Worm (Caenorhabditis elegans) whole organism, L2 larva: Measurements from ENCODE around the gene F13E9.9.

Experiments used
- C34F6.9 ChIP-seq: fragments of 150-350 bp; optimal IDR thresholded peaks from 2 replicates; lab custom pipeline; 2014; ENCODE audit warnings: missing biosample characterization, missing genetic modification characterization
- R02D3.7 ChIP-seq: fragments of 150-350 bp; optimal IDR thresholded peaks from 2 replicates; lab custom pipeline; 2014; ENCODE audit warnings: missing biosample characterization, missing genetic modification characterization
- Y55F3AM.14 ChIP-seq: fragments of 200-800 bp; sonication (Bioruptor generic); optimal IDR thresholded peaks from 2 replicates; lab custom pipeline; 2018; ENCODE audit warnings: mild to moderate bottlenecking, missing genetic modification characterization, missing compliant biosample characterization
- ama-1 ChIP-seq: fragments of 150-350 bp; optimal IDR thresholded peaks from 2 replicates; lab custom pipeline; 2018; ENCODE audit warnings: inconsistent platforms
- blmp-1 ChIP-seq: sonication (generic microtip); optimal IDR thresholded peaks from 2 replicates; lab custom pipeline; 2017; ENCODE audit warnings: missing genetic modification characterization, mild to moderate bottlenecking, missing compliant biosample characterization, antibody characterized with exemption, moderate library complexity; ENCODE audit not compliant: insufficient read depth
- ceh-16 ChIP-seq: fragments of 150-350 bp; optimal IDR thresholded peaks from 2 replicates; lab custom pipeline; 2014; ENCODE audit warnings: missing biosample characterization, missing genetic modification characterization
- ceh-82 ChIP-seq: fragments of 150-350 bp; optimal IDR thresholded peaks from 2 replicates; lab custom pipeline; 2014; ENCODE audit warnings: missing biosample characterization, missing genetic modification characterization
- dmd-4 ChIP-seq: sonication (generic microtip); optimal IDR thresholded peaks from 2 replicates; lab custom pipeline; 2017; ENCODE audit warnings: missing biosample characterization, missing genetic modification characterization
- egl-27 ChIP-seq: sonication (generic microtip); optimal IDR thresholded peaks from 3 replicates; lab custom pipeline; 2017; ENCODE audit warnings: missing biosample characterization, missing genetic modification reagents, missing genetic modification characterization
- elt-1 ChIP-seq: fragments of 150-350 bp; optimal IDR thresholded peaks from 2 replicates; lab custom pipeline; 2014; ENCODE audit warnings: missing biosample characterization, missing genetic modification characterization
- elt-3 ChIP-seq: sonication (generic microtip); optimal IDR thresholded peaks from 2 replicates; lab custom pipeline; 2017; ENCODE audit warnings: missing biosample characterization, missing genetic modification characterization
- fos-1 ChIP-seq: fragments of 150-350 bp; optimal IDR thresholded peaks from 2 replicates; lab custom pipeline; 2014; ENCODE audit warnings: missing biosample characterization, missing genetic modification characterization
- gmeb-1 ChIP-seq: fragments of 150-350 bp; optimal IDR thresholded peaks from 2 replicates; lab custom pipeline; 2014; ENCODE audit warnings: missing biosample characterization, missing genetic modification characterization
- lin-39 ChIP-seq: fragments of 150-350 bp; optimal IDR thresholded peaks from 2 replicates; lab custom pipeline; 2014; ENCODE audit warnings: missing biosample characterization, missing genetic modification reagents, missing genetic modification characterization
- lsy-2 ChIP-seq, 2 experiments: fragments of 150-350 bp in 1 of 2; sonication (generic microtip) in 1 of 2; optimal IDR thresholded peaks; 2 replicates each; lab custom pipeline; 2014 to 2017; ENCODE audit warnings: missing biosample characterization in 2 of 2, missing genetic modification characterization in 2 of 2
- mab-5 ChIP-seq: fragments of 150-350 bp; optimal IDR thresholded peaks from 2 replicates; lab custom pipeline; 2014; ENCODE audit warnings: missing biosample characterization, missing genetic modification characterization
- mbf-1 ChIP-seq: sonication (generic microtip); optimal IDR thresholded peaks from 2 replicates; lab custom pipeline; 2017; ENCODE audit warnings: missing biosample characterization, missing genetic modification characterization
- nhr-10 ChIP-seq: sonication (generic microtip); optimal IDR thresholded peaks from 2 replicates; lab custom pipeline; 2017; ENCODE audit warnings: missing biosample characterization, missing genetic modification characterization
- nhr-237 ChIP-seq: fragments of 150-350 bp; optimal IDR thresholded peaks from 2 replicates; lab custom pipeline; 2014; ENCODE audit warnings: missing biosample characterization, missing genetic modification characterization
- nhr-6 ChIP-seq: fragments of 150-350 bp; optimal IDR thresholded peaks from 2 replicates; lab custom pipeline; 2014; ENCODE audit warnings: missing biosample characterization, missing genetic modification characterization
- peb-1 ChIP-seq: fragments of 150-350 bp; optimal IDR thresholded peaks from 2 replicates; lab custom pipeline; 2014; ENCODE audit warnings: missing biosample characterization, missing genetic modification characterization
- skn-1 ChIP-seq: sonication (generic microtip); optimal IDR thresholded peaks from 2 replicates; lab custom pipeline; 2017; ENCODE audit warnings: missing biosample characterization, missing genetic modification characterization
- sma-3 ChIP-seq: sonication (generic microtip); optimal IDR thresholded peaks from 2 replicates; lab custom pipeline; 2016; ENCODE audit warnings: missing genetic modification reagents, missing genetic modification characterization, missing compliant biosample characterization
- sma-9 ChIP-seq, 2 experiments: fragments of 150-350 bp in 1 of 2; sonication (generic microtip) in 1 of 2; optimal IDR thresholded peaks; 2 replicates each; lab custom pipeline; 2014 to 2016; ENCODE audit warnings: missing genetic modification characterization in 2 of 2, mild to moderate bottlenecking in 1 of 2, missing biosample characterization in 1 of 2, missing compliant biosample characterization in 1 of 2, missing genetic modification reagents in 1 of 2, moderate library complexity in 1 of 2
- snpc-4 ChIP-seq: fragments of 150-350 bp; optimal IDR thresholded peaks from 2 replicates; lab custom pipeline; 2014; ENCODE audit warnings: missing biosample characterization, missing genetic modification characterization
- unc-39 ChIP-seq: fragments of 150-350 bp; optimal IDR thresholded peaks from 2 replicates; lab custom pipeline; 2014; ENCODE audit warnings: missing biosample characterization, missing genetic modification characterization
- unc-55 ChIP-seq: fragments of 150-350 bp; sonication (generic microtip); optimal IDR thresholded peaks from 3 replicates; lab custom pipeline; 2014; ENCODE audit warnings: missing biosample characterization, missing genetic modification reagents, missing genetic modification characterization
- zag-1 ChIP-seq: fragments of 150-350 bp; optimal IDR thresholded peaks from 2 replicates; lab custom pipeline; 2014; ENCODE audit warnings: missing biosample characterization, missing genetic modification characterization

Gene F13E9.9

ce11 chrIV:10879542-10879941 lies 19.4 kb downstream of the F13E9.9 start, which contains the start of gene sdz-13:
TSS of gene sdz-13 (minus strand) at chrIV:10879642.
- no peak for TF ChIP-seq sma-3 (GFP tag; lab: Kevin White, UChicago)
- no peak for TF ChIP-seq unc-39
- TF ChIP-seq dmd-4 (tag; lab: Kevin White, UChicago), result no peak
- TF ChIP-seq mbf-1 (tag; lab: Kevin White, UChicago), result no peak
- no peak for TF ChIP-seq R02D3.7 (tag; lab: Kevin White, UChicago)
- no peak for TF ChIP-seq skn-1
- no peak for TF ChIP-seq peb-1 (tag; lab: Kevin White, UChicago)
- no peak for TF ChIP-seq fos-1 (tag; lab: Kevin White, UChicago)
- no peak for TF ChIP-seq snpc-4
- no peak for TF ChIP-seq ama-1 (lab: Kevin White, UChicago)
- no peak for TF ChIP-seq elt-3 (tag; lab: Kevin White, UChicago)
- no peak for TF ChIP-seq gmeb-1 (tag; lab: Kevin White, UChicago)
- TF ChIP-seq ceh-82 (tag; lab: Kevin White, UChicago), result no peak
- no peak for TF ChIP-seq Y55F3AM.14 (GFP tag; lab: Kevin White, UChicago)
- no peak for TF ChIP-seq nhr-237 (tag; lab: Kevin White, UChicago)
- no peak for TF ChIP-seq blmp-1
- TF ChIP-seq zag-1, result no peak
- no peak for TF ChIP-seq nhr-6 (tag; lab: Kevin White, UChicago)
- TF ChIP-seq lsy-2 (tag; optimal IDR thresholded peaks at IDR 0.05; lab: Kevin White, UChicago), result no peak

- TF ChIP-seq dmd-4 (tag; lab: Kevin White, UChicago) (no peak), elt-1 (no peak), lin-39 (no peak), nhr-237 (tag; lab: Kevin White, UChicago) (no peak), sma-9 (GFP tag; optimal IDR thresholded peaks at IDR 0.05; lab: Kevin White, UChicago) (no peak), sma-9 (tag; optimal IDR thresholded peaks at IDR 0.05; lab: Kevin White, UChicago) (no peak), mbf-1 (tag; lab: Kevin White, UChicago) (no peak), skn-1 (no peak), ceh-16 (tag; lab: Kevin White, UChicago) (no peak), egl-27 (tag; lab: Kevin White, UChicago) (no peak)
These were observed 22.1 kb downstream of the F13E9.9 start, which contains the start of gene fipr-14 for ce11 chrIV:10876844-10877243. TSS of gene fipr-14 (plus strand) at chrIV:10877144.

DNA sequence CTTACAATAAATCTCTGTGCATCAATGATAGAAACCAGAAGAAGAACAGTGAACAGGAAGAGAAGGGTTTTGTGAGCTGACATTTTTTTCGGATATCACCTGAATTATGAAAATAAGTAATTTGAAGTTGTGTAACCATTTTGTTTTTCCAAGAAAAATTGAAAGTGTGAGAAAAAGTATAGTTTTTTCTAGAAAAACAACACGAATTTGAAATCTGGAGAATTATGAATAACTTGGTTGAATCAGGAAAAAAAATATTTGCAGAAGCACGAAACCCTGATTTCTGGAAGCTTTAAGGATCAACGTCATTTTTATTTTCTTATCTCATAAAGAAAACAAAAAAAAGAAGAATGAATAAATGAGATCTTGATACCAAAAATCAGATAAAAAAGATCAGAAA lies 24.5 kb downstream of the F13E9.9 start, which contains the start of gene F13E9.12:
TSS of gene F13E9.12 (minus strand) at position 101 of the 400 bp plus-strand sequence.
- TF ChIP-seq fos-1 (tag; lab: Kevin White, UChicago), result no peak
- TF ChIP-seq, all 48 proteins: peak for 0

- TF ChIP-seq ama-1 (lab: Kevin White, UChicago) (no peak), mab-5 (tag; lab: Kevin White, UChicago) (no peak), R02D3.7 (tag; lab: Kevin White, UChicago) (no peak), lin-39 (no peak), zag-1 (no peak), dmd-4 (tag; lab: Kevin White, UChicago) (no peak), skn-1 (no peak), mbf-1 (tag; lab: Kevin White, UChicago) (no peak)
These were observed 28.8 kb downstream of the F13E9.9 start for ce11 chrIV:10870158-10870557.

DNA sequence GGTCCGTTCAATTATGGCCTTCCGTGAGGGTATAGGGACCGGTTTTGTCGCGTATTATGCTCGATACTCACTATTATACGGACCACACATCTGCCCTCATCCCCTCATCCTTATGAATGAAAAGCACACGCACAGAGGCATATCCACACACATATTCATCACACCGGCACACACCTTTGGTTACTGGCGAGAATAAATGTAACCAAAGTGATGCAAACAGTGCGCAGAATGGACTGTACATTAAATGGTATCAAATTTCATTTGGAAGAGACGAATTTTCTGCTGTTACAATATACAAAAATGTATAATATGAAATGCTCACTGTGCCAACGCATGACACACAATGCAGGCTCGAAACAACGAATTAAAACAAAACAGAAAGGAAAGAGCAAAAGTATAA lies 29.3 kb downstream of the F13E9.9 start:
- TF ChIP-seq unc-55 (GFP tag; lab: Kevin White, UChicago) (no peak), nhr-10 (tag; lab: Kevin White, UChicago) (no peak), R02D3.7 (tag; lab: Kevin White, UChicago) (no peak), fos-1 (tag; lab: Kevin White, UChicago) (no peak), lin-39 (no peak)

DNA sequence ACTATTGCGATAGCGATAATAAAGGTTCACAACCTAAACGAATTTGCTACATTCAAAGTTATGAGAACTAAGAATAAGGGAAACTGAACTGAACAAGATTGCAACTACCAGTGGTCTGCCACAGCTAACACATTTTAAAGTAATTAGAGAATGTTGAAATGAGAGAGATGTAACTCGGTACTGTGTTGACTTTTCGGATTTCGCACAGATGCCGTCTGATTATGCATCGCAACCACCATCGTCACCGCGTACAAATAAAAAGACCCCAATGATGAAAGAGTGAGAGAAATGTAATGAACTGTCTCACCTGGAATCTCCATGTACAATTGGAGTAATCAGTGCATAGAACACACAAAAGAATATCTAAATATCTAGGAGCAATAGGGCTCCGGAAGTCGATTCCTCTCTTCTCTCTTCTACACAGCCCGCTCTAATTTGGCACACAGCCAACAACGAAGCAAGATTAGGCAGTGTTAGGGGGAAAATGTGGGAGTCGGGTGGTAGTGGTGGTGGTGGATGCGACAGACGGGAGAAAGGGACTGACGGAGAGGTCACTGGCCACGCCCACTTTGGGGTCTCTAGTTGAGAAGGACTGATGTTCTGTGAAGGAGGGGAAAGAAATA lies 30.3 kb downstream of the F13E9.9 start, which contains the start of gene F13E9.11:
TSS of gene F13E9.11 (minus strand) at position 507 of the 623 bp plus-strand sequence.
- TF ChIP-seq elt-3 (tag; lab: Kevin White, UChicago) (no peak), dmd-4 (tag; lab: Kevin White, UChicago) (no peak), lsy-2 (tag; optimal IDR thresholded peaks at IDR 0.05; lab: Kevin White, UChicago) (peak in 1 of 2 experiments; percentile 19), unc-55 (GFP tag; lab: Kevin White, UChicago) (peak; percentile 12), elt-1 (no peak), zag-1 (peak; percentile 61), nhr-6 (tag; lab: Kevin White, UChicago) (no peak), mbf-1 (tag; lab: Kevin White, UChicago) (no peak), ama-1 (lab: Kevin White, UChicago) (no peak), C34F6.9 (tag; lab: Kevin White, UChicago) (peak; percentile 5), skn-1 (no peak), fos-1 (tag; lab: Kevin White, UChicago) (no peak)
